Worm (Caenorhabditis elegans) whole organism, L4 larva: ENCODE measurements around the gene str-31.

Source experiments
- F37D6.2 ChIP-seq: sonication (generic microtip); optimal IDR thresholded peaks from 2 replicates; lab custom pipeline; 2016; ENCODE audit warnings: mild to moderate bottlenecking, missing genetic modification characterization, missing compliant biosample characterization
- ZK337.2 ChIP-seq: fragments of 200-800 bp; sonication (Bioruptor generic); IDR thresholded peaks from 2 replicates; pipeline ENCODE4 v1.3.6; 2022; ENCODE audit warnings: missing genetic modification reagents, missing genetic modification characterization, missing compliant biosample characterization
- daf-12 ChIP-seq: fragments of 150-350 bp; optimal IDR thresholded peaks from 2 replicates; lab custom pipeline; 2014; ENCODE audit warnings: missing biosample characterization, missing genetic modification reagents, missing genetic modification characterization
- daf-19 ChIP-seq: fragments of 200-800 bp; sonication (Bioruptor generic); conservative IDR thresholded peaks from 2 replicates; pipeline ENCODE4 v1.3.6; 2022; ENCODE audit warnings: missing genetic modification characterization, missing compliant biosample characterization
- egl-43 ChIP-seq: fragments of 200-800 bp; sonication (Bioruptor generic); IDR thresholded peaks from 2 replicates; pipeline ENCODE4 v1.3.6; 2022; ENCODE audit warnings: missing genetic modification reagents, missing genetic modification characterization, missing compliant biosample characterization
- fos-1 ChIP-seq: fragments of 150-350 bp; optimal IDR thresholded peaks from 2 replicates; lab custom pipeline; 2014; ENCODE audit warnings: missing biosample characterization, missing genetic modification characterization
- lin-15B ChIP-seq: fragments of 150-350 bp; sonication (generic microtip); optimal IDR thresholded peaks from 3 replicates; lab custom pipeline; 2014; ENCODE audit warnings: missing biosample characterization, missing genetic modification characterization
- lsy-2 ChIP-seq, 2 experiments: fragments of 150-350 bp in 1 of 2; sonication (generic microtip) in 1 of 2; optimal IDR thresholded peaks; 2 replicates each; lab custom pipeline; 2014 to 2017; ENCODE audit warnings: missing biosample characterization in 2 of 2, missing genetic modification characterization in 2 of 2
- mdl-1 ChIP-seq, 2 experiments: fragments of 150-350 bp in 1 of 2; sonication (generic microtip) in 1 of 2; optimal IDR thresholded peaks; 2 replicates each; lab custom pipeline; 2014 to 2017; ENCODE audit warnings: missing biosample characterization in 2 of 2, missing genetic modification characterization in 2 of 2
- mdt-29 ChIP-seq: fragments of 200-800 bp; sonication (Bioruptor generic); IDR thresholded peaks from 2 replicates; pipeline ENCODE4 v1.3.6; 2022; ENCODE audit warnings: missing genetic modification reagents, missing genetic modification characterization, missing compliant biosample characterization
- mes-2 ChIP-seq: sonication (generic microtip); optimal IDR thresholded peaks from 2 replicates; lab custom pipeline; 2016; ENCODE audit warnings: missing genotype, mild to moderate bottlenecking, missing genetic modification characterization, missing compliant biosample characterization; ENCODE audit not compliant: poor library complexity, severe bottlenecking
- pha-4 ChIP-seq, 2 experiments: fragments of 150-350 bp in 1 of 2; fragments of 200-800 bp in 1 of 2; sonication (Bioruptor generic) in 1 of 2; IDR thresholded peaks in 1 of 2; optimal IDR thresholded peaks in 1 of 2; 2 replicates each; pipeline versions ENCODE4 v1.3.6 to Lab custom; 2014 to 2022; ENCODE audit warnings: missing genetic modification characterization in 2 of 2, missing genetic modification reagents in 2 of 2, missing biosample characterization in 1 of 2, missing compliant biosample characterization in 1 of 2

ce11 chrV:7501194-7501593, 7.3 kb downstream of the str-31 start:
- no peak for TF ChIP-seq egl-43 (GFP tag; lab: Robert Waterston, UW)
- no peak for TF ChIP-seq mdl-1 (tag; optimal IDR thresholded peaks at IDR 0.05; lab: Kevin White, UChicago)
- no peak for TF ChIP-seq ZK337.2 (GFP tag; lab: Robert Waterston, UW)
- TF ChIP-seq lin-15B (tag; lab: Kevin White, UChicago): no peak
- TF ChIP-seq mdt-29 (GFP tag; lab: Robert Waterston, UW): no peak
- TF ChIP-seq daf-19 (GFP tag; lab: Robert Waterston, UW): no peak
- TF ChIP-seq fos-1: no peak
- TF ChIP-seq daf-12 (tag; lab: Kevin White, UChicago): no peak
- no peak for TF ChIP-seq pha-4 (GFP tag; IDR thresholded peaks at IDR 0.05; lab: Robert Waterston, UW)
- no peak for TF ChIP-seq pha-4 (tag; optimal IDR thresholded peaks at IDR 0.05; lab: Kevin White, UChicago)
- TF ChIP-seq lsy-2 (tag; optimal IDR thresholded peaks at IDR 0.05; lab: Kevin White, UChicago): no peak
- TF ChIP-seq F37D6.2 (tag; lab: Kevin White, UChicago): no peak
- no peak for TF ChIP-seq mes-2 (tag; lab: Kevin White, UChicago)
